Fruit fly (Drosophila melanogaster): Measurements from ENCODE around the gene CG7173.

Gene CG7173

dm6 chr3L:21558176-21558871 is at the start of gene CG7173:
CG7173 (minus strand) TSS chr3L:21558226.
- TF ChIP-seq CG17801 (GFP tag; optimal IDR thresholded peaks at IDR 0.05; ENCODE audit: partially characterized antibody), result no peak

- TF ChIP-seq CG17801 (GFP tag; optimal IDR thresholded peaks at IDR 0.05; ENCODE audit: partially characterized antibody), result no peak
Measured at dm6 chr3L:21604265-21604664, 46.2 kb upstream of the CG7173 start.

dm6 chr3L:21602275-21602674 is 44.2 kb upstream of the CG7173 start:
- no peak for TF ChIP-seq CG17801 (GFP tag; optimal IDR thresholded peaks at IDR 0.05; ENCODE audit: partially characterized antibody)

- TF ChIP-seq CG17801 (GFP tag; optimal IDR thresholded peaks at IDR 0.05; ENCODE audit: partially characterized antibody), result no peak
Measured at dm6 chr3L:21598337-21598736, 40.3 kb upstream of the CG7173 start.

dm6 chr3L:21594408-21594807 is 36.4 kb upstream of the CG7173 start:
- TF ChIP-seq CG17801 (GFP tag; optimal IDR thresholded peaks at IDR 0.05; ENCODE audit: partially characterized antibody), result no peak

- no peak for TF ChIP-seq CG17801 (GFP tag; optimal IDR thresholded peaks at IDR 0.05; ENCODE audit: partially characterized antibody)
Measured at dm6 chr3L:21591247-21591646, 33.2 kb upstream of the CG7173 start.

- no peak for TF ChIP-seq CG17801 (GFP tag; optimal IDR thresholded peaks at IDR 0.05; ENCODE audit: partially characterized antibody)
Measured at dm6 chr3L:21586528-21586927, 28.5 kb upstream of the CG7173 start, which contains the start of gene TfAP-2. TfAP-2 (plus strand) TSS chr3L:21586828.

- TF ChIP-seq CG17801 (GFP tag; optimal IDR thresholded peaks at IDR 0.05; ENCODE audit: partially characterized antibody), result no peak
Measured at dm6 chr3L:21585397-21585796, 27.4 kb upstream of the CG7173 start.

dm6 chr3L:21584683-21585082 is 26.7 kb upstream of the CG7173 start:
- no peak for TF ChIP-seq CG17801 (GFP tag; optimal IDR thresholded peaks at IDR 0.05; ENCODE audit: partially characterized antibody)

dm6 chr3L:21581984-21582383 is 24.0 kb upstream of the CG7173 start:
- TF ChIP-seq CG17801 (GFP tag; optimal IDR thresholded peaks at IDR 0.05; ENCODE audit: partially characterized antibody), result no peak

dm6 chr3L:21574296-21574745 is 16.3 kb upstream of the CG7173 start:
- no peak for TF ChIP-seq CG17801 (GFP tag; optimal IDR thresholded peaks at IDR 0.05; ENCODE audit: partially characterized antibody)

- TF ChIP-seq CG17801 (GFP tag; optimal IDR thresholded peaks at IDR 0.05; ENCODE audit: partially characterized antibody), result no peak
Measured at dm6 chr3L:21573831-21574230, 15.8 kb upstream of the CG7173 start, which contains the start of gene EMC10. EMC10 (plus strand) TSS chr3L:21574131.

- peak; percentile 41 for TF ChIP-seq CG17801 (GFP tag; optimal IDR thresholded peaks at IDR 0.05; ENCODE audit: partially characterized antibody)
Measured at dm6 chr3L:21568848-21569372, 10.9 kb upstream of the CG7173 start, which contains the start of the genes CRIF and SMC5. CRIF (minus strand) TSS chr3L:21568898. SMC5 (plus strand) TSS chr3L:21569176.

dm6 chr3L:21568254-21568653 is 10.2 kb upstream of the CG7173 start:
- TF ChIP-seq CG17801 (GFP tag; optimal IDR thresholded peaks at IDR 0.05; ENCODE audit: partially characterized antibody), result no peak

- no peak for TF ChIP-seq CG17801 (GFP tag; optimal IDR thresholded peaks at IDR 0.05; ENCODE audit: partially characterized antibody)
Measured at dm6 chr3L:21565126-21565525, 7.1 kb upstream of the CG7173 start, which contains the start of gene CG7634. CG7634 (plus strand) TSS chr3L:21565426.

- TF ChIP-seq CG17801 (GFP tag; optimal IDR thresholded peaks at IDR 0.05; ENCODE audit: partially characterized antibody), result no peak
Measured at dm6 chr3L:21562081-21562480, 4.1 kb upstream of the CG7173 start, which contains the start of gene CapaR. CapaR (minus strand) TSS chr3L:21562181.
